Worm (Caenorhabditis elegans): Measurements from ENCODE around the gene C41H7.9.

ce11 chrII:3036344-3036743, 24.3 kb upstream of the C41H7.9 start:
- no peak for TF ChIP-seq blmp-1 (tag; optimal IDR thresholded peaks at IDR 0.05)
- no peak for TF ChIP-seq snpc-4 (tag; optimal IDR thresholded peaks at IDR 0.05)
- no peak for TF ChIP-seq lin-39 (tag; optimal IDR thresholded peaks at IDR 0.05)
- TF ChIP-seq elt-2 (tag; optimal IDR thresholded peaks at IDR 0.05), result no peak
- TF ChIP-seq lin-15B (tag; optimal IDR thresholded peaks at IDR 0.05), result no peak
- TF ChIP-seq ceh-82 (tag; optimal IDR thresholded peaks at IDR 0.05), result no peak
